Worm (Caenorhabditis elegans): ENCODE results near the gene srd-56.

DNA sequence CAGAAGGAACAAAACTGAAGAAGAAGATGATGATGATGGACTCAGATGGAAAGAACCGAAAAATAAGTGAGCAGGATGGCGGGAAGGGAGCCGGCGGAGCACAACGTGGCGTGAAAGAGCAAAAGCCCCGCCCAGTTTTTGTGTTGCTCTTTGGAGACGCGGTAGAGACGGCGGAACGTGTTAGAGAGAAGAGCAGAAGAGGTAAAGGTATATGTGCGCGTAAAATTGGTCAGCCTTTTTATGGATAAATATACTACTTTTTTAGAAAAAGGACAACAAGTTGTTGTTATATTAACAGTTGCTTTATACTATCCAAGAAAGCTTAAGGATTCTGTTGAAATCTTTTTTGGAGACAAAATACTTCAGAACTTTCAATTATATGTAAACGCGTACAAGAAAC, 14.0 kb upstream of the srd-56 start, which contains the start of gene E04F6.10:
- no peak for TF ChIP-seq attf-6 (GFP tag; IDR thresholded peaks at IDR 0.05)
- TF ChIP-seq madf-10 (tag; optimal IDR thresholded peaks at IDR 0.05) = no peak
- no peak for TF ChIP-seq ztf-18 (tag; optimal IDR thresholded peaks at IDR 0.05)
- TF ChIP-seq egl-44 (GFP tag; IDR thresholded peaks at IDR 0.05) = no peak
- TF ChIP-seq lin-26 (GFP tag; IDR thresholded peaks at IDR 0.05) = no peak
